Worm (Caenorhabditis elegans) whole organism, mixed stage, embryonic: ENCODE results near the gene Y57G11C.20.

Source experiments
- M03D4.4 ChIP-seq: sonication (generic microtip); optimal IDR thresholded peaks from 2 replicates; lab custom pipeline; 2017; ENCODE audit warnings: mild to moderate bottlenecking, missing genetic modification characterization, missing compliant biosample characterization
- bed-3 ChIP-seq: fragments of 200-800 bp; sonication (Bioruptor generic); optimal IDR thresholded peaks from 3 replicates; lab custom pipeline; 2018; ENCODE audit warnings: mild to moderate bottlenecking, missing genetic modification characterization, moderate library complexity, missing compliant biosample characterization
- blmp-1 ChIP-seq: fragments of 150-350 bp; optimal IDR thresholded peaks from 2 replicates; lab custom pipeline; 2014; ENCODE audit warnings: missing biosample characterization, missing genetic modification characterization
- ceh-39 ChIP-seq: fragments of 150-350 bp; optimal IDR thresholded peaks from 2 replicates; lab custom pipeline; 2014; ENCODE audit warnings: missing biosample characterization, missing genetic modification characterization
- ceh-43 ChIP-seq: fragments of 200-800 bp; sonication (Bioruptor generic); optimal IDR thresholded peaks from 2 replicates; lab custom pipeline; 2018; ENCODE audit warnings: mild to moderate bottlenecking, missing genetic modification characterization, moderate library complexity, missing compliant biosample characterization
- ceh-83 ChIP-seq: fragments of 200-800 bp; sonication (Bioruptor generic); optimal IDR thresholded peaks from 2 replicates; lab custom pipeline; 2018; ENCODE audit warnings: mild to moderate bottlenecking, missing genetic modification characterization, missing compliant biosample characterization
- ces-1 ChIP-seq: fragments of 150-350 bp; optimal IDR thresholded peaks from 2 replicates; lab custom pipeline; 2014; ENCODE audit warnings: missing biosample characterization, missing genetic modification reagents, missing genetic modification characterization
- cnd-1 ChIP-seq: fragments of 200-800 bp; sonication (Bioruptor generic); optimal IDR thresholded peaks from 2 replicates; lab custom pipeline; 2018; ENCODE audit warnings: mild to moderate bottlenecking, missing genetic modification characterization, missing compliant biosample characterization
- drap-1 ChIP-seq: fragments of 200-800 bp; sonication (Bioruptor generic); optimal IDR thresholded peaks from 3 replicates; lab custom pipeline; 2018; ENCODE audit warnings: mild to moderate bottlenecking, missing genetic modification characterization, missing compliant biosample characterization
- elt-1 ChIP-seq: sonication (generic microtip); optimal IDR thresholded peaks from 2 replicates; lab custom pipeline; 2017; ENCODE audit warnings: missing genetic modification characterization, mild to moderate bottlenecking, missing compliant biosample characterization, antibody characterized with exemption, moderate library complexity, borderline replicate concordance; ENCODE audit not compliant: insufficient read depth
- elt-3 ChIP-seq: fragments of 150-350 bp; optimal IDR thresholded peaks from 2 replicates; lab custom pipeline; 2014; ENCODE audit warnings: missing biosample characterization, missing genetic modification characterization
- flh-1 ChIP-seq: fragments of 200-800 bp; sonication (Bioruptor generic); optimal IDR thresholded peaks from 2 replicates; lab custom pipeline; 2018; ENCODE audit warnings: mild to moderate bottlenecking, missing genetic modification characterization, moderate library complexity, missing compliant biosample characterization
- ham-2 ChIP-seq: fragments of 200-800 bp; sonication (Bioruptor generic); optimal IDR thresholded peaks from 2 replicates; lab custom pipeline; 2018; ENCODE audit warnings: mild to moderate bottlenecking, missing genetic modification characterization, missing compliant biosample characterization
- hlh-1 ChIP-seq: fragments of 150-350 bp; optimal IDR thresholded peaks from 2 replicates; lab custom pipeline; 2014; ENCODE audit warnings: missing biosample characterization, missing genetic modification reagents, missing genetic modification characterization
- lin-13 ChIP-seq: fragments of 150-350 bp; optimal IDR thresholded peaks from 2 replicates; lab custom pipeline; 2014; ENCODE audit warnings: missing biosample characterization, missing genetic modification characterization
- lin-32 ChIP-seq: fragments of 200-800 bp; sonication (Bioruptor generic); optimal IDR thresholded peaks from 2 replicates; lab custom pipeline; 2018; ENCODE audit warnings: mild to moderate bottlenecking, missing genetic modification characterization, missing compliant biosample characterization
- lsy-2 ChIP-seq: fragments of 150-350 bp; optimal IDR thresholded peaks from 2 replicates; lab custom pipeline; 2014; ENCODE audit warnings: missing biosample characterization, missing genetic modification characterization
- mab-5 ChIP-seq: fragments of 150-350 bp; optimal IDR thresholded peaks from 2 replicates; lab custom pipeline; 2014; ENCODE audit warnings: missing biosample characterization, missing genetic modification characterization
- mep-1 ChIP-seq: fragments of 150-350 bp; optimal IDR thresholded peaks from 2 replicates; lab custom pipeline; 2017; ENCODE audit warnings: missing biosample characterization, missing genetic modification reagents, missing genetic modification characterization, inconsistent platforms
- mls-2 ChIP-seq: sonication (generic microtip); optimal IDR thresholded peaks from 2 replicates; lab custom pipeline; 2016; ENCODE audit warnings: mild to moderate bottlenecking, missing genetic modification characterization, moderate library complexity, missing compliant biosample characterization
- nhr-12 ChIP-seq: fragments of 150-350 bp; optimal IDR thresholded peaks from 2 replicates; lab custom pipeline; 2014; ENCODE audit warnings: missing biosample characterization, missing genetic modification characterization
- nhr-2 ChIP-seq: fragments of 150-350 bp; optimal IDR thresholded peaks from 2 replicates; lab custom pipeline; 2014; ENCODE audit warnings: missing biosample characterization, missing genetic modification characterization
- nhr-237 ChIP-seq: fragments of 150-350 bp; optimal IDR thresholded peaks from 2 replicates; lab custom pipeline; 2014; ENCODE audit warnings: missing biosample characterization, missing genetic modification characterization
- nhr-28 ChIP-seq: fragments of 150-350 bp; optimal IDR thresholded peaks from 2 replicates; lab custom pipeline; 2014; ENCODE audit warnings: missing biosample characterization, missing genetic modification characterization
- nhr-76 ChIP-seq: sonication (generic microtip); optimal IDR thresholded peaks from 2 replicates; lab custom pipeline; 2017; ENCODE audit warnings: missing biosample characterization, missing genetic modification characterization
- pha-4 ChIP-seq: fragments of 150-350 bp; optimal IDR thresholded peaks from 2 replicates; lab custom pipeline; 2018; ENCODE audit warnings: missing biosample characterization, missing genetic modification reagents, missing genetic modification characterization
- sem-2 ChIP-seq: fragments of 200-800 bp; sonication (Bioruptor generic); optimal IDR thresholded peaks from 2 replicates; lab custom pipeline; 2018; ENCODE audit warnings: mild to moderate bottlenecking, missing genetic modification characterization, missing compliant biosample characterization
- snpc-4 ChIP-seq: fragments of 150-350 bp; optimal IDR thresholded peaks from 2 replicates; lab custom pipeline; 2014; ENCODE audit warnings: missing biosample characterization, missing genetic modification characterization
- sptf-1 ChIP-seq: sonication (generic microtip); optimal IDR thresholded peaks from 2 replicates; lab custom pipeline; 2017; ENCODE audit warnings: mild to moderate bottlenecking, missing genetic modification characterization, moderate library complexity, missing compliant biosample characterization
- tbx-8 ChIP-seq: fragments of 200-800 bp; sonication (Bioruptor generic); optimal IDR thresholded peaks from 2 replicates; lab custom pipeline; 2018; ENCODE audit warnings: mild to moderate bottlenecking, missing genetic modification characterization, moderate library complexity, missing compliant biosample characterization
- unc-120 ChIP-seq: sonication (generic microtip); optimal IDR thresholded peaks from 2 replicates; lab custom pipeline; 2017; ENCODE audit warnings: missing genetic modification characterization, missing compliant biosample characterization; ENCODE audit not compliant: poor library complexity, severe bottlenecking
- unc-39 ChIP-seq: fragments of 150-350 bp; optimal IDR thresholded peaks from 2 replicates; lab custom pipeline; 2014; ENCODE audit warnings: missing biosample characterization, missing genetic modification characterization
- unc-62 ChIP-seq: fragments of 150-350 bp; optimal IDR thresholded peaks from 2 replicates; lab custom pipeline; 2014; ENCODE audit warnings: missing biosample characterization, missing genetic modification reagents, missing genetic modification characterization
- zip-8 ChIP-seq: fragments of 150-350 bp; optimal IDR thresholded peaks from 2 replicates; lab custom pipeline; 2014; ENCODE audit warnings: missing biosample characterization, missing genetic modification characterization
- ztf-11 ChIP-seq: fragments of 150-350 bp; optimal IDR thresholded peaks from 2 replicates; lab custom pipeline; 2014; ENCODE audit warnings: missing biosample characterization, missing genetic modification characterization

Gene Y57G11C.20

ce11 chrIV:14836885-14837284 is 6.3 kb upstream of the Y57G11C.20 start, which contains the start of gene Y57G11C.22:
TSS of gene Y57G11C.22 (plus strand) at chrIV:14837211.
- TF ChIP-seq ceh-39 (tag; lab: Kevin White, UChicago) (no peak), ces-1 (GFP tag; lab: Kevin White, UChicago) (peak; percentile 79), unc-120 (tag; lab: Kevin White, UChicago) (peak; percentile 76)

- TF ChIP-seq flh-1 (GFP tag; lab: Kevin White, UChicago) (peak; percentile 37), zip-8 (tag; lab: Kevin White, UChicago) (no peak), lin-32 (peak; percentile 74), lin-13 (tag; lab: Kevin White, UChicago) (peak; percentile 26), lsy-2 (peak; percentile 8), mep-1 (tag; lab: Kevin White, UChicago) (no peak), blmp-1 (tag; lab: Kevin White, UChicago) (no peak), sem-2 (GFP tag; lab: Kevin White, UChicago) (no peak), elt-3 (tag; lab: Kevin White, UChicago) (no peak), tbx-8 (GFP tag; lab: Kevin White, UChicago) (peak; percentile 22), hlh-1 (no peak), sptf-1 (tag; lab: Kevin White, UChicago) (peak; percentile 91), ceh-83 (GFP tag; lab: Kevin White, UChicago) (peak; percentile 85), nhr-76 (tag; lab: Kevin White, UChicago) (no peak), unc-39 (tag; lab: Kevin White, UChicago) (no peak), pha-4 (no peak), nhr-12 (tag; lab: Kevin White, UChicago) (no peak), nhr-2 (tag; lab: Kevin White, UChicago) (no peak), nhr-28 (tag; lab: Kevin White, UChicago) (no peak), nhr-237 (tag; lab: Kevin White, UChicago) (no peak), ces-1 (GFP tag; lab: Kevin White, UChicago) (peak; percentile 28), ztf-11 (tag; lab: Kevin White, UChicago) (no peak), unc-62 (GFP tag; lab: Kevin White, UChicago) (peak; percentile 36), unc-120 (tag; lab: Kevin White, UChicago) (peak; percentile 81), cnd-1 (tag; lab: Kevin White, UChicago) (peak; percentile 88), drap-1 (GFP tag; lab: Kevin White, UChicago) (no peak), ham-2 (GFP tag; lab: Kevin White, UChicago) (peak; percentile 70), mls-2 (tag; lab: Kevin White, UChicago) (peak; percentile 82), elt-1 (tag; lab: Kevin White, UChicago) (peak; percentile 20), ceh-39 (tag; lab: Kevin White, UChicago) (peak; percentile 80), ceh-43 (GFP tag; lab: Kevin White, UChicago) (peak; percentile 35), snpc-4 (tag; lab: Kevin White, UChicago) (no peak), bed-3 (GFP tag; lab: Kevin White, UChicago) (peak; percentile 37), M03D4.4 (tag; lab: Kevin White, UChicago) (peak; percentile 83), mab-5 (tag; lab: Kevin White, UChicago) (no peak)
Observed at ce11 chrIV:14838095-14838494, 5.1 kb upstream of the Y57G11C.20 start.

- TF ChIP-seq sem-2 (GFP tag; lab: Kevin White, UChicago) (no peak), mls-2 (tag; lab: Kevin White, UChicago) (no peak), snpc-4 (tag; lab: Kevin White, UChicago) (no peak), lin-32 (no peak), cnd-1 (tag; lab: Kevin White, UChicago) (no peak), M03D4.4 (tag; lab: Kevin White, UChicago) (no peak), ceh-39 (tag; lab: Kevin White, UChicago) (no peak), elt-3 (tag; lab: Kevin White, UChicago) (no peak), hlh-1 (no peak), mab-5 (tag; lab: Kevin White, UChicago) (no peak), sptf-1 (tag; lab: Kevin White, UChicago) (no peak), pha-4 (no peak), mep-1 (tag; lab: Kevin White, UChicago) (no peak), blmp-1 (tag; lab: Kevin White, UChicago) (no peak), lsy-2 (no peak)
Observed at ce11 chrIV:14853703-14854102, 10.5 kb downstream of the Y57G11C.20 start, which contains the start of gene Y57G11C.52. TSS of gene Y57G11C.52 (plus strand) at chrIV:14854003.
